Worm (Caenorhabditis elegans): ENCODE data around the gene nob-1.

DNA sequence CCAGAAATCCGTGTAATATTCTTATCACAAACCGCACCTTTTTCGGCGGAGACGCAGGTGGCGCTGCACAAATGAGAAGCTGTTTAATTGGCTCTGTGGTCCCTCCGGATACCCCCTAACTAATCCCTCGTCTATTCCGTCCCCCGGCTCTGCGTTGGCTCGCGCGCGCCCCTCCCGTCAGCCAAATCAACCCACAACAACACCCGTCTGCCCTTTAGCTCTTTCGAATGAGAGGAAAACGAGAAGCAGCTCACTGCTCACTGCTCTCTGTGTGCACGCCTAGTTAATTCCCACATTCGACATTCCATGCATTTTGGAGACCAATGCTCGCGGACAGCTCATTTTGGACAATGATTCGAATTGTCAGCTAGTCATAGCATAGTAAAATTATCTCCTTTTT, 24.0 kb downstream of the nob-1 start:
- no peak for TF ChIP-seq php-3 (GFP tag; IDR thresholded peaks at IDR 0.05)
- TF ChIP-seq pqm-1 (tag; optimal IDR thresholded peaks at IDR 0.05): no peak
- TF ChIP-seq nhr-28 (tag; optimal IDR thresholded peaks at IDR 0.05): no peak
- TF ChIP-seq skn-1 (tag; optimal IDR thresholded peaks at IDR 0.05): no peak
- TF ChIP-seq nhr-6 (tag; optimal IDR thresholded peaks at IDR 0.05): no peak
- no peak for TF ChIP-seq zag-1 (tag; optimal IDR thresholded peaks at IDR 0.05)
- TF ChIP-seq nhr-25 (tag; optimal IDR thresholded peaks at IDR 0.05; ENCODE audit: borderline replicate concordance, insufficient read depth): no peak
- no peak for TF ChIP-seq arid-1 (GFP tag; conservative IDR thresholded peaks at IDR 0.05)
- no peak for TF ChIP-seq madf-5 (GFP tag; IDR thresholded peaks at IDR 0.05)
- no peak for TF ChIP-seq ces-1 (GFP tag; optimal IDR thresholded peaks at IDR 0.05)
- no peak for TF ChIP-seq dpl-1 (GFP tag; optimal IDR thresholded peaks at IDR 0.05)
- no peak for TF ChIP-seq Y5F2A.4 (GFP tag; optimal IDR thresholded peaks at IDR 0.05)
- no peak for TF ChIP-seq ztf-11 (tag; optimal IDR thresholded peaks at IDR 0.05)
